Fruit fly (Drosophila melanogaster) whole organism, wandering third instar larva: ENCODE measurements around the gene CG12112.

Source experiments
- CG32264 ChIP-seq: fragments of 200-800 bp; sonication (Bioruptor generic); optimal IDR thresholded peaks from 2 replicates; lab custom pipeline; 2016; ENCODE audit warnings: missing biosample characterization, missing genetic modification characterization
- CG9705 ChIP-seq: fragments of 200-800 bp; sonication (Bioruptor generic); optimal IDR thresholded peaks from 2 replicates; lab custom pipeline; 2018; ENCODE audit warnings: missing biosample characterization, mild to moderate bottlenecking, missing genetic modification characterization
- CrebA ChIP-seq: fragments of 200-800 bp; sonication (Bioruptor generic); optimal IDR thresholded peaks from 2 replicates; lab custom pipeline; 2016; ENCODE audit warnings: missing biosample characterization, mild to moderate bottlenecking, missing genetic modification characterization, borderline replicate concordance
- Dfd ChIP-seq: fragments of >200 bp; optimal IDR thresholded peaks from 2 replicates; lab custom pipeline; 2017; ENCODE audit warnings: missing biosample characterization, missing genetic modification characterization
- Dif ChIP-seq: fragments of 200-275, 200-300 bp; sonication (Bioruptor generic); optimal IDR thresholded peaks from 2 replicates; lab custom pipeline; 2018; ENCODE audit warnings: missing biosample characterization, missing genetic modification characterization; ENCODE audit not compliant: partially characterized antibody
- HLH106 ChIP-seq: fragments of 200-800 bp; optimal IDR thresholded peaks from 3 replicates; lab custom pipeline; 2019; ENCODE audit warnings: missing biosample characterization, mild to moderate bottlenecking, missing genetic modification characterization, moderate library complexity
- Hnf4 ChIP-seq: fragments of 200-800 bp; sonication (Bioruptor generic); optimal IDR thresholded peaks from 2 replicates; lab custom pipeline; 2016; ENCODE audit warnings: missing biosample characterization, mild to moderate bottlenecking, missing genetic modification characterization
- Hr83 ChIP-seq: fragments of 200-300 bp; sonication (Bioruptor generic); optimal IDR thresholded peaks from 2 replicates; lab custom pipeline; 2016; ENCODE audit warnings: missing biosample characterization, mild to moderate bottlenecking, missing genetic modification characterization, moderate library complexity; ENCODE audit not compliant: poor library complexity, severe bottlenecking
- Mio ChIP-seq: sonication (Bioruptor generic); optimal IDR thresholded peaks from 2 replicates; lab custom pipeline; 2016; ENCODE audit warnings: missing biosample characterization, missing genetic modification characterization
- Myc ChIP-seq: fragments of >200 bp; optimal IDR thresholded peaks from 2 replicates; lab custom pipeline; 2017
- N ChIP-seq: fragments of >200 bp; optimal IDR thresholded peaks from 2 replicates; lab custom pipeline; 2018; ENCODE audit warnings: missing biosample characterization, missing external identifiers, missing genetic modification characterization
- OdsH ChIP-seq: fragments of 200-800 bp; sonication (Bioruptor generic); optimal IDR thresholded peaks from 2 replicates; lab custom pipeline; 2016; ENCODE audit warnings: missing biosample characterization, mild to moderate bottlenecking, missing genetic modification characterization
- Rel ChIP-seq, 2 experiments: fragments of 200-800 bp; sonication (Bioruptor generic) in 1 of 2; optimal IDR thresholded peaks; 2 replicates in 1 of 2; 3 replicates in 1 of 2; lab custom pipeline; 2016 to 2019; ENCODE audit warnings: mild to moderate bottlenecking in 2 of 2, missing biosample characterization in 2 of 2, missing genetic modification characterization in 2 of 2, moderate library complexity in 1 of 2
- Vsx2 ChIP-seq: fragments of 200-300, 225-300 bp; sonication (Bioruptor generic); optimal IDR thresholded peaks from 2 replicates; lab custom pipeline; 2018; ENCODE audit warnings: missing biosample characterization, missing genetic modification characterization; ENCODE audit not compliant: partially characterized antibody
- br ChIP-seq: fragments of 200-800 bp; sonication (Bioruptor generic); optimal IDR thresholded peaks from 2 replicates; lab custom pipeline; 2016; ENCODE audit warnings: missing biosample characterization, missing genetic modification characterization
- dl ChIP-seq, 2 experiments: fragments of 175-275, 200-275 bp in 1 of 2; fragments of 200-275 bp in 1 of 2; sonication (Bioruptor generic); optimal IDR thresholded peaks; lab custom pipeline; 2018; ENCODE audit warnings: mild to moderate bottlenecking in 2 of 2, missing biosample characterization in 2 of 2, missing genetic modification characterization in 2 of 2, moderate library complexity in 2 of 2; ENCODE audit not compliant: partially characterized antibody in 2 of 2, insufficient read depth in 1 of 2
- dmrt93B ChIP-seq: fragments of 200-800 bp; sonication (Bioruptor generic); optimal IDR thresholded peaks from 2 replicates; lab custom pipeline; 2018; ENCODE audit warnings: missing biosample characterization, mild to moderate bottlenecking, missing genetic modification characterization
- dsf ChIP-seq: sonication (Bioruptor generic); optimal IDR thresholded peaks from 2 replicates; lab custom pipeline; 2016; ENCODE audit warnings: missing biosample characterization, missing genetic modification characterization, borderline replicate concordance
- ey ChIP-seq: fragments of 200-800 bp; sonication (Bioruptor generic); optimal IDR thresholded peaks from 2 replicates; lab custom pipeline; 2016; ENCODE audit warnings: missing biosample characterization, missing genetic modification characterization
- foxo ChIP-seq, 2 experiments: fragments of 200-800 bp; sonication (Bioruptor generic); optimal IDR thresholded peaks; 2 replicates in 1 of 2; 3 replicates in 1 of 2; lab custom pipeline; 2016 to 2017; ENCODE audit warnings: missing biosample characterization in 2 of 2, missing genetic modification characterization in 2 of 2
- fru ChIP-seq: fragments of 200-800 bp; sonication (Bioruptor generic); optimal IDR thresholded peaks from 3 replicates; lab custom pipeline; 2016; ENCODE audit warnings: missing biosample characterization, mild to moderate bottlenecking, missing genetic modification characterization
- h ChIP-seq: fragments of 200-800 bp; sonication (Bioruptor generic); optimal IDR thresholded peaks from 3 replicates; lab custom pipeline; 2016; ENCODE audit warnings: missing biosample characterization, mild to moderate bottlenecking, missing genetic modification characterization
- lola ChIP-seq: fragments of >200 bp; optimal IDR thresholded peaks from 2 replicates; lab custom pipeline; 2017; ENCODE audit warnings: missing biosample characterization, missing genetic modification characterization
- pan ChIP-seq: fragments of >200 bp; optimal IDR thresholded peaks from 2 replicates; lab custom pipeline; 2017
- psq ChIP-seq: fragments of 200-800 bp; sonication (Bioruptor generic); optimal IDR thresholded peaks from 3 replicates; lab custom pipeline; 2017; ENCODE audit warnings: missing biosample characterization, mild to moderate bottlenecking, missing genetic modification characterization, moderate library complexity
- rgr ChIP-seq: fragments of 200-800 bp; sonication (Bioruptor generic); optimal IDR thresholded peaks from 3 replicates; lab custom pipeline; 2016; ENCODE audit warnings: missing biosample characterization, mild to moderate bottlenecking, missing genetic modification characterization
- sage ChIP-seq: fragments of 200-800 bp; sonication (Bioruptor generic); optimal IDR thresholded peaks from 2 replicates; lab custom pipeline; 2016; ENCODE audit warnings: missing biosample characterization, mild to moderate bottlenecking, missing genetic modification characterization
- sv ChIP-seq: fragments of 200-800 bp; sonication (Bioruptor generic); optimal IDR thresholded peaks from 3 replicates; lab custom pipeline; 2016; ENCODE audit warnings: missing biosample characterization, missing genetic modification characterization
- tai ChIP-seq: sonication (Bioruptor generic); optimal IDR thresholded peaks from 2 replicates; lab custom pipeline; 2016; ENCODE audit warnings: missing biosample characterization, missing genetic modification characterization
- usp ChIP-seq: fragments of >200 bp; optimal IDR thresholded peaks from 2 replicates; lab custom pipeline; 2017; ENCODE audit warnings: missing biosample characterization, missing genetic modification characterization
- woc ChIP-seq: sonication (Bioruptor generic); optimal IDR thresholded peaks from 2 replicates; lab custom pipeline; 2016; ENCODE audit warnings: missing biosample characterization, mild to moderate bottlenecking, missing genetic modification characterization

The CG12112 gene

dm6 chrX:8536649-8537048 lies 23.3 kb downstream of the CG12112 start:
- no peak for TF ChIP-seq CG9705 (GFP tag; lab: Kevin White, UChicago)
- TF ChIP-seq fru (GFP tag; lab: Kevin White, UChicago), result peak; percentile 24
- TF ChIP-seq dmrt93B (GFP tag; lab: Kevin White, UChicago), result no peak
- TF ChIP-seq foxo (GFP tag; optimal IDR thresholded peaks at IDR 0.05; lab: Kevin White, UChicago), result peak in 1 of 2 experiments; percentile 24

dm6 chrX:8534734-8535133 lies 25.3 kb downstream of the CG12112 start:
- TF ChIP-seq foxo (GFP tag; optimal IDR thresholded peaks at IDR 0.05; lab: Kevin White, UChicago), result no peak
- TF ChIP-seq tai (GFP tag; lab: Kevin White, UChicago), result no peak
- TF ChIP-seq dmrt93B (GFP tag; lab: Kevin White, UChicago), result no peak
- TF ChIP-seq HLH106 (tag; lab: Kevin White, UChicago), result no peak
- no peak for TF ChIP-seq pan (lab: Kevin White, UChicago)
- TF ChIP-seq Myc (lab: Kevin White, UChicago), result no peak
- TF ChIP-seq ey (GFP tag; lab: Kevin White, UChicago), result no peak
- no peak for TF ChIP-seq OdsH (GFP tag; lab: Kevin White, UChicago)
- TF ChIP-seq CrebA (GFP tag; lab: Kevin White, UChicago), result no peak
- TF ChIP-seq Mio (GFP tag; lab: Kevin White, UChicago), result no peak
- no peak for TF ChIP-seq h
- TF ChIP-seq dsf (GFP tag; lab: Kevin White, UChicago), result no peak
- TF ChIP-seq sv (GFP tag; lab: Kevin White, UChicago), result no peak
- TF ChIP-seq Hr83 (GFP tag; lab: Kevin White, UChicago), result no peak
- no peak for TF ChIP-seq usp (GFP tag; lab: Kevin White, UChicago)
- TF ChIP-seq fru (GFP tag; lab: Kevin White, UChicago), result no peak
- no peak for TF ChIP-seq Rel (GFP tag; optimal IDR thresholded peaks at IDR 0.05; lab: Kevin White, UChicago)
- no peak for TF ChIP-seq Rel (tag; optimal IDR thresholded peaks at IDR 0.05; lab: Kevin White, UChicago)

dm6 chrX:8534321-8534661 lies 25.7 kb downstream of the CG12112 start:
- TF ChIP-seq N (GFP tag; lab: Kevin White, UChicago) (no peak), Myc (lab: Kevin White, UChicago) (no peak), woc (GFP tag; lab: Kevin White, UChicago) (no peak), psq (no peak), lola (GFP tag; lab: Kevin White, UChicago) (no peak)

- TF ChIP-seq HLH106 (tag; lab: Kevin White, UChicago) (peak; percentile 47), sage (GFP tag; lab: Kevin White, UChicago) (no peak), Dfd (GFP tag; lab: Kevin White, UChicago) (peak; percentile 4), Hnf4 (GFP tag; lab: Kevin White, UChicago) (peak; percentile 28), ey (GFP tag; lab: Kevin White, UChicago) (peak; percentile 23), h (peak; percentile 48), br (no peak), rgr (GFP tag; lab: Kevin White, UChicago) (peak; percentile 35), foxo (GFP tag; optimal IDR thresholded peaks at IDR 0.05; lab: Kevin White, UChicago) (peak in 1 of 2 experiments; percentile 36)
Measured at dm6 chrX:8533589-8534320, 26.2 kb downstream of the CG12112 start.

dm6 chrX:8531775-8532174 lies 28.2 kb downstream of the CG12112 start:
- TF ChIP-seq dl (GFP tag; optimal IDR thresholded peaks at IDR 0.05; lab: Kevin White, UChicago; ENCODE audit: insufficient read depth in 1 of 2, partially characterized antibody in 2 of 2) (no peak), Vsx2 (no peak), woc (GFP tag; lab: Kevin White, UChicago) (no peak), HLH106 (tag; lab: Kevin White, UChicago) (no peak), h (no peak), CG32264 (GFP tag; lab: Kevin White, UChicago) (no peak), br (no peak), OdsH (GFP tag; lab: Kevin White, UChicago) (no peak), foxo (GFP tag; optimal IDR thresholded peaks at IDR 0.05; lab: Kevin White, UChicago) (no peak), fru (GFP tag; lab: Kevin White, UChicago) (no peak), sage (GFP tag; lab: Kevin White, UChicago) (no peak), tai (GFP tag; lab: Kevin White, UChicago) (no peak), pan (lab: Kevin White, UChicago) (no peak), Dfd (GFP tag; lab: Kevin White, UChicago) (no peak), Dif (no peak), usp (GFP tag; lab: Kevin White, UChicago) (no peak), ey (GFP tag; lab: Kevin White, UChicago) (no peak)
